Fruit fly (Drosophila melanogaster): Measurements from ENCODE around the gene PDCD-5.

- TF ChIP-seq CG34406 (GFP tag; optimal IDR thresholded peaks at IDR 0.05): no peak
- no peak for TF ChIP-seq Hr38 (GFP tag; optimal IDR thresholded peaks at IDR 0.05)
- no peak for TF ChIP-seq Eip75B (GFP tag; optimal IDR thresholded peaks at IDR 0.05)
These were observed 33.2 kb upstream of the PDCD-5 start, which contains the start of the genes CG13051 and CG13069 for dm6 chr3L:16265000-16265399.

Data from whole organism, prepupa.